Worm (Caenorhabditis elegans) whole organism, young adult: ENCODE data around the gene C55B6.1.

ENCODE experiments used
- C17E4.6 ChIP-seq: fragments of 200-800 bp; sonication (Bioruptor generic); IDR thresholded peaks from 2 replicates; pipeline ENCODE4 v1.3.6; 2022; ENCODE audit warnings: missing genetic modification reagents, missing genetic modification characterization, missing compliant biosample characterization
- D2030.7 ChIP-seq: fragments of 200-800 bp; sonication (Bioruptor generic); IDR thresholded peaks from 2 replicates; pipeline ENCODE4 v1.3.6; 2022; ENCODE audit warnings: missing genetic modification reagents, missing genetic modification characterization, missing compliant biosample characterization
- F10E7.11 ChIP-seq: sonication (generic microtip); optimal IDR thresholded peaks from 2 replicates; lab custom pipeline; 2017; ENCODE audit warnings: mild to moderate bottlenecking, missing genetic modification characterization, moderate library complexity, missing compliant biosample characterization
- F57A8.1 ChIP-seq: fragments of 200-800 bp; sonication (Bioruptor generic); optimal IDR thresholded peaks from 2 replicates; lab custom pipeline; 2018; ENCODE audit warnings: mild to moderate bottlenecking, missing genetic modification characterization, moderate library complexity, missing compliant biosample characterization
- K11D2.4 ChIP-seq: fragments of 200-800 bp; sonication (Bioruptor generic); IDR thresholded peaks from 2 replicates; pipeline ENCODE4 v1.3.6; 2022; ENCODE audit warnings: missing genetic modification reagents, missing genetic modification characterization, missing compliant biosample characterization
- Y53G8AR.9 ChIP-seq: fragments of 200-800 bp; sonication (Bioruptor generic); conservative IDR thresholded peaks from 2 replicates; pipeline ENCODE4 v1.3.6; 2022; ENCODE audit warnings: missing genetic modification reagents, missing genetic modification characterization, missing compliant biosample characterization
- Y67H2A.10 ChIP-seq: fragments of 200-800 bp; sonication (Bioruptor generic); conservative IDR thresholded peaks from 2 replicates; pipeline ENCODE4 v1.3.6; 2022; ENCODE audit warnings: missing genetic modification reagents, missing genetic modification characterization, missing compliant biosample characterization
- akir-1 ChIP-seq: fragments of 200-800 bp; sonication (Bioruptor generic); optimal IDR thresholded peaks from 2 replicates; lab custom pipeline; 2018; ENCODE audit warnings: mild to moderate bottlenecking, missing genetic modification characterization, moderate library complexity, missing compliant biosample characterization
- attf-3 ChIP-seq: fragments of 200-800 bp; sonication (Bioruptor generic); conservative IDR thresholded peaks from 2 replicates; pipeline ENCODE4 v1.3.6; 2022; ENCODE audit warnings: missing genetic modification reagents, missing genetic modification characterization, missing compliant biosample characterization
- attf-5 ChIP-seq: fragments of 200-800 bp; sonication (Bioruptor generic); optimal IDR thresholded peaks from 2 replicates; lab custom pipeline; 2018; ENCODE audit warnings: mild to moderate bottlenecking, missing genetic modification characterization, missing compliant biosample characterization
- bed-2 ChIP-seq: fragments of 200-800 bp; sonication (Bioruptor generic); IDR thresholded peaks from 2 replicates; pipeline ENCODE4 v1.3.6; 2022; ENCODE audit warnings: missing genetic modification reagents, missing genetic modification characterization, missing compliant biosample characterization
- cebp-1 ChIP-seq, 2 experiments: fragments of 200-800 bp in 1 of 2; sonication (Bioruptor generic) in 1 of 2; sonication (generic microtip) in 1 of 2; IDR thresholded peaks in 1 of 2; optimal IDR thresholded peaks in 1 of 2; 2 replicates each; pipeline versions ENCODE4 v1.3.6 to Lab custom; 2017 to 2022; ENCODE audit warnings: missing compliant biosample characterization in 2 of 2, missing genetic modification characterization in 2 of 2, mild to moderate bottlenecking in 1 of 2, missing genetic modification reagents in 1 of 2, moderate library complexity in 1 of 2
- ceh-100 ChIP-seq: fragments of 200-800 bp; sonication (Bioruptor generic); IDR thresholded peaks from 2 replicates; pipeline ENCODE4 v1.3.6; 2022; ENCODE audit warnings: missing genetic modification reagents, missing genetic modification characterization, missing compliant biosample characterization
- ceh-91 ChIP-seq: fragments of 200-800 bp; sonication (Bioruptor generic); IDR thresholded peaks from 2 replicates; pipeline ENCODE4 v1.3.6; 2022; ENCODE audit warnings: missing genetic modification reagents, missing genetic modification characterization, missing compliant biosample characterization
- dpff-1 ChIP-seq: sonication (generic microtip); optimal IDR thresholded peaks from 2 replicates; lab custom pipeline; 2017; ENCODE audit warnings: mild to moderate bottlenecking, missing genetic modification characterization, missing compliant biosample characterization
- efl-1 ChIP-seq: fragments of 150-350 bp; optimal IDR thresholded peaks from 2 replicates; lab custom pipeline; 2014; ENCODE audit warnings: missing biosample characterization, missing genetic modification reagents, missing genetic modification characterization
- egl-18 ChIP-seq: fragments of 200-800 bp; sonication (Bioruptor generic); IDR thresholded peaks from 2 replicates; pipeline ENCODE4 v1.3.6; 2022; ENCODE audit warnings: missing genetic modification reagents, missing genetic modification characterization, missing compliant biosample characterization
- ekl-4 ChIP-seq: fragments of 200-800 bp; sonication (Bioruptor generic); IDR thresholded peaks from 2 replicates; pipeline ENCODE4 v1.3.6; 2022; ENCODE audit warnings: missing genetic modification reagents, missing genetic modification characterization, missing compliant biosample characterization
- gei-17 ChIP-seq: fragments of 200-800 bp; sonication (Bioruptor generic); optimal IDR thresholded peaks from 2 replicates; lab custom pipeline; 2018; ENCODE audit warnings: mild to moderate bottlenecking, missing genetic modification characterization, missing compliant biosample characterization
- him-1 ChIP-seq: sonication (generic microtip); optimal IDR thresholded peaks from 2 replicates; lab custom pipeline; 2016; ENCODE audit warnings: missing genotype, missing genetic modification reagents, missing genetic modification characterization, missing compliant biosample characterization
- hsf-1 ChIP-seq: fragments of 200-800 bp; sonication (Bioruptor generic); IDR thresholded peaks from 2 replicates; pipeline ENCODE4 v1.3.6; 2022; ENCODE audit warnings: missing genetic modification reagents, missing genetic modification characterization, missing compliant biosample characterization
- let-607 ChIP-seq, 2 experiments: fragments of 200-800 bp in 1 of 2; sonication (Bioruptor generic) in 1 of 2; sonication (generic microtip) in 1 of 2; optimal IDR thresholded peaks; 2 replicates each; lab custom pipeline; 2016 to 2018; ENCODE audit warnings: mild to moderate bottlenecking in 2 of 2, missing compliant biosample characterization in 2 of 2, missing genetic modification characterization in 2 of 2, moderate library complexity in 2 of 2, missing genotype in 1 of 2
- lin-26 ChIP-seq: fragments of 200-800 bp; sonication (Bioruptor generic); IDR thresholded peaks from 2 replicates; pipeline ENCODE4 v1.3.6; 2022; ENCODE audit warnings: missing genetic modification reagents, missing genetic modification characterization, missing compliant biosample characterization
- lin-35 ChIP-seq, 3 experiments: fragments of 150-350 bp in 2 of 3; sonication (generic microtip) in 1 of 3; optimal IDR thresholded peaks; 2 replicates each; lab custom pipeline; 2014 to 2018; ENCODE audit warnings: missing biosample characterization in 3 of 3, missing genetic modification characterization in 3 of 3, missing genetic modification reagents in 3 of 3
- madf-10 ChIP-seq: sonication (generic microtip); optimal IDR thresholded peaks from 2 replicates; lab custom pipeline; 2016; ENCODE audit warnings: mild to moderate bottlenecking, missing genetic modification characterization, missing compliant biosample characterization
- madf-3 ChIP-seq: fragments of 200-800 bp; sonication (Bioruptor generic); IDR thresholded peaks from 2 replicates; pipeline ENCODE4 v1.3.6; 2022; ENCODE audit warnings: missing genetic modification reagents, missing genetic modification characterization, missing compliant biosample characterization
- madf-8 ChIP-seq: fragments of 200-800 bp; sonication (Bioruptor generic); conservative IDR thresholded peaks from 2 replicates; pipeline ENCODE4 v1.3.6; 2022; ENCODE audit warnings: missing genetic modification reagents, missing genetic modification characterization, missing compliant biosample characterization
- nfya-1 ChIP-seq: sonication (generic microtip); optimal IDR thresholded peaks from 2 replicates; lab custom pipeline; 2017; ENCODE audit warnings: antibody characterized with exemption, missing compliant biosample characterization, missing genetic modification characterization, borderline replicate concordance; ENCODE audit not compliant: insufficient read depth
- nfyb-1 ChIP-seq: fragments of 200-800 bp; sonication (Bioruptor generic); IDR thresholded peaks from 2 replicates; pipeline ENCODE4 v1.3.6; 2022; ENCODE audit warnings: missing genetic modification reagents, missing genetic modification characterization, missing compliant biosample characterization
- nhr-179 ChIP-seq: sonication (generic microtip); optimal IDR thresholded peaks from 2 replicates; lab custom pipeline; 2016; ENCODE audit warnings: mild to moderate bottlenecking, missing genetic modification characterization, missing compliant biosample characterization
- nhr-80 ChIP-seq: sonication (generic microtip); optimal IDR thresholded peaks from 2 replicates; lab custom pipeline; 2016; ENCODE audit warnings: missing genetic modification characterization, missing compliant biosample characterization
- pbrm-1 ChIP-seq: fragments of 200-800 bp; sonication (Bioruptor generic); IDR thresholded peaks from 2 replicates; pipeline ENCODE4 v1.3.6; 2022; ENCODE audit warnings: missing genetic modification reagents, missing genetic modification characterization, missing compliant biosample characterization
- rcor-1 ChIP-seq: fragments of 200-800 bp; sonication (Bioruptor generic); IDR thresholded peaks from 2 replicates; pipeline ENCODE4 v1.3.6; 2022; ENCODE audit warnings: missing genetic modification reagents, missing genetic modification characterization, missing compliant biosample characterization
- rpc-1 ChIP-seq, 2 experiments: fragments of 150-350 bp in 1 of 2; sonication (generic microtip) in 1 of 2; optimal IDR thresholded peaks; 2 replicates each; lab custom pipeline; 2014 to 2018; ENCODE audit warnings: missing biosample characterization in 1 of 2, missing genetic modification characterization in 1 of 2, missing genetic modification reagents in 1 of 2, missing genotype in 1 of 2
- snpc-1.1 ChIP-seq: sonication (generic microtip); optimal IDR thresholded peaks from 2 replicates; lab custom pipeline; 2017; ENCODE audit warnings: missing genetic modification characterization, mild to moderate bottlenecking, missing compliant biosample characterization, antibody characterized with exemption, moderate library complexity, missing genotype, missing genetic modification reagents; ENCODE audit not compliant: insufficient read depth
- snpc-3.4 ChIP-seq: sonication (generic microtip); optimal IDR thresholded peaks from 2 replicates; lab custom pipeline; 2017; ENCODE audit warnings: missing genetic modification characterization, mild to moderate bottlenecking, missing compliant biosample characterization, antibody characterized with exemption, moderate library complexity, missing genotype, missing genetic modification reagents
- unc-130 ChIP-seq: sonication (generic microtip); optimal IDR thresholded peaks from 2 replicates; lab custom pipeline; 2016; ENCODE audit warnings: missing genetic modification reagents, missing genetic modification characterization, missing compliant biosample characterization
- unc-62 ChIP-seq: fragments of 150-350 bp; optimal IDR thresholded peaks from 2 replicates; lab custom pipeline; 2014; ENCODE audit warnings: missing biosample characterization, missing genetic modification reagents, missing genetic modification characterization
- ztf-25 ChIP-seq: fragments of 200-800 bp; sonication (Bioruptor generic); IDR thresholded peaks from 2 replicates; pipeline ENCODE4 v1.3.6; 2022; ENCODE audit warnings: missing genetic modification reagents, missing genetic modification characterization, missing compliant biosample characterization

The C55B6.1 gene

ce11 chrX:7233127-7234073 is 33.2 kb downstream of the C55B6.1 start:
- TF ChIP-seq nfyb-1 (GFP tag; lab: Robert Waterston, UW) (0 out of 2 replicates have a peak, but pooled peaks have one; percentile 40), unc-130 (GFP tag; lab: Kevin White, UChicago) (no peak), Y53G8AR.9 (GFP tag; lab: Robert Waterston, UW) (0 out of 2 replicates have a peak, but pooled peaks have one; percentile 42), let-607 (tag; optimal IDR thresholded peaks at IDR 0.05; lab: Kevin White, UChicago) (peak in 1 of 2 experiments; percentile 21), nhr-80 (tag; lab: Kevin White, UChicago) (peak; percentile 70), madf-8 (no peak)

- TF ChIP-seq K11D2.4 (GFP tag; lab: Robert Waterston, UW) (no peak), ztf-25 (GFP tag; lab: Robert Waterston, UW) (no peak), madf-10 (no peak), ceh-100 (GFP tag; lab: Robert Waterston, UW) (no peak), ekl-4 (GFP tag; lab: Robert Waterston, UW) (no peak), nfya-1 (tag; lab: Kevin White, UChicago) (no peak), D2030.7 (GFP tag; lab: Robert Waterston, UW) (no peak), attf-3 (GFP tag; lab: Robert Waterston, UW) (no peak), rcor-1 (GFP tag; lab: Robert Waterston, UW) (no peak), C17E4.6 (GFP tag; lab: Robert Waterston, UW) (no peak), dpff-1 (tag; lab: Kevin White, UChicago) (no peak), ceh-91 (no peak), rpc-1 (optimal IDR thresholded peaks at IDR 0.05; lab: Kevin White, UChicago) (no peak), rpc-1 (tag; optimal IDR thresholded peaks at IDR 0.05; lab: Kevin White, UChicago) (no peak), nhr-179 (tag; lab: Kevin White, UChicago) (no peak)
Observed at ce11 chrX:7234074-7234453, 33.9 kb downstream of the C55B6.1 start.

ce11 chrX:7234723-7235203 is 34.6 kb downstream of the C55B6.1 start:
- TF ChIP-seq attf-5 (GFP tag; lab: Kevin White, UChicago): no peak
- TF ChIP-seq efl-1 (GFP tag; lab: Kevin White, UChicago): no peak
- no peak for TF ChIP-seq akir-1
- no peak for TF ChIP-seq F57A8.1 (GFP tag; lab: Kevin White, UChicago)
- TF ChIP-seq ceh-91: no peak
- TF ChIP-seq Y67H2A.10 (GFP tag; lab: Robert Waterston, UW): no peak
- no peak for TF ChIP-seq snpc-3.4 (tag; lab: Kevin White, UChicago)
- no peak for TF ChIP-seq bed-2
- peak; percentile 48 for TF ChIP-seq madf-10
- TF ChIP-seq madf-8: no peak
- no peak for TF ChIP-seq egl-18 (GFP tag; lab: Robert Waterston, UW)
- TF ChIP-seq C17E4.6 (GFP tag; lab: Robert Waterston, UW): no peak
- TF ChIP-seq lin-26: no peak
- no peak for TF ChIP-seq hsf-1 (GFP tag; lab: Robert Waterston, UW)
- peak in 1 of 2 experiments; percentile 18 for TF ChIP-seq let-607 (tag; optimal IDR thresholded peaks at IDR 0.05; lab: Kevin White, UChicago)
- TF ChIP-seq madf-3 (GFP tag; lab: Robert Waterston, UW): 0 out of 2 replicates have a peak, but pooled peaks have one; percentile 32
- no peak for TF ChIP-seq him-1
- no peak for TF ChIP-seq gei-17 (GFP tag; lab: Kevin White, UChicago)
- TF ChIP-seq nfyb-1 (GFP tag; lab: Robert Waterston, UW): no peak
- TF ChIP-seq lin-35 (GFP tag; optimal IDR thresholded peaks at IDR 0.05; lab: Kevin White, UChicago): peak in 1 of 3 experiments; percentile 26
- TF ChIP-seq unc-62 (GFP tag; lab: Kevin White, UChicago): no peak
- no peak for TF ChIP-seq pbrm-1 (GFP tag; lab: Robert Waterston, UW)
- no peak for TF ChIP-seq F10E7.11 (tag; lab: Kevin White, UChicago)
- TF ChIP-seq cebp-1 (GFP tag; IDR thresholded peaks at IDR 0.05; lab: Robert Waterston, UW): no peak
- peak; percentile 69 for TF ChIP-seq cebp-1 (tag; optimal IDR thresholded peaks at IDR 0.05; lab: Kevin White, UChicago)
- no peak for TF ChIP-seq snpc-1.1 (tag; lab: Kevin White, UChicago)
- TF ChIP-seq nhr-179 (tag; lab: Kevin White, UChicago): no peak
- 0 out of 2 replicates have a peak, but pooled peaks have one; percentile 29 for TF ChIP-seq K11D2.4 (GFP tag; lab: Robert Waterston, UW)
- no peak for TF ChIP-seq ekl-4 (GFP tag; lab: Robert Waterston, UW)
